Fruit fly (Drosophila melanogaster): Measurements from ENCODE around the gene CG12541.

Gene CG12541

DNA sequence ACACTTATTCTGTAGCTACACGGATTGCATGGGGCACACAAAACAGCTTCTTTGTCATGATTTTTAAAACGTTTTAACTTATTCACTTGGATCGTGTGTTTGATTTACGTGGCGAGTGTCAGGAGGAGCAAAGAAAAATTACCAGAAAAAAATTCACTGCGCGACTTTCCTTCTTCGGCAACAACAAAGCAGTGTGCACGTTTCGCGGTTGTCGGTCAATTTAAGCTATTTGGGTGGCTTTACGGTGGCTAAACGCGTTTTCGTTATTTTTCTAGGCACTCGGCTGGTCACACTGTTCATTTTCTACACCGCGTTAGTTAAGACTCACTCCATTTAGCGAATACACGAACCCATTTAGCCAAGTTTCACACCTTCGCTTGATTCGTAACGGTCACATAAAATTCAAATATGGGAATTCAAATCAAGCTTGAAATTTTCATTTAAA is 32.0 kb upstream of the CG12541 start, which contains the start of gene Sxl (continued):
- peak; percentile 79 for TF ChIP-seq MESR4 (GFP tag; optimal IDR thresholded peaks at IDR 0.05)
- peak; percentile 61 for TF ChIP-seq Sry-δ (GFP tag; optimal IDR thresholded peaks at IDR 0.05)
- TF ChIP-seq CG12659 (GFP tag; optimal IDR thresholded peaks at IDR 0.05): peak; percentile 77
- TF ChIP-seq CG9215 (GFP tag; IDR thresholded peaks at IDR 0.05): no peak
- no peak for TF ChIP-seq CG10321 (GFP tag; IDR thresholded peaks at IDR 0.05)
- no peak for TF ChIP-seq CG2889 (GFP tag; IDR thresholded peaks at IDR 0.05)
- TF ChIP-seq Hr3 (GFP tag; optimal IDR thresholded peaks at IDR 0.05): no peak
- no peak for TF ChIP-seq wor (GFP tag; IDR thresholded peaks at IDR 0.05)
- TF ChIP-seq Sox100B (GFP tag; optimal IDR thresholded peaks at IDR 0.05): no peak
- TF ChIP-seq vnd (GFP tag; IDR thresholded peaks at IDR 0.05; ENCODE audit: partially characterized antibody): no peak
- no peak for TF ChIP-seq org-1 (GFP tag; optimal IDR thresholded peaks at IDR 0.05)
- TF ChIP-seq PHDP (tag; optimal IDR thresholded peaks at IDR 0.05): peak; percentile 11
- peak; percentile 74 for TF ChIP-seq Dp (GFP tag; optimal IDR thresholded peaks at IDR 0.05)
- no peak for TF ChIP-seq br (optimal IDR thresholded peaks at IDR 0.05)
- TF ChIP-seq CG14710 (tag; optimal IDR thresholded peaks at IDR 0.05): peak; percentile 81
- TF ChIP-seq slou (GFP tag; optimal IDR thresholded peaks at IDR 0.05): no peak
- no peak for TF ChIP-seq CG12071 (GFP tag; optimal IDR thresholded peaks at IDR 0.05)
- TF ChIP-seq CG12155 (GFP tag; optimal IDR thresholded peaks at IDR 0.05): peak; percentile 3
- peak; percentile 39 for TF ChIP-seq Nf-YC (tag; optimal IDR thresholded peaks at IDR 0.05)
- peak; percentile 54 for TF ChIP-seq CG3281 (GFP tag; optimal IDR thresholded peaks at IDR 0.05)
- TF ChIP-seq sna (GFP tag; IDR thresholded peaks at IDR 0.05; ENCODE audit: partially characterized antibody): no peak
- peak; percentile 69 for TF ChIP-seq CG17829 (tag; optimal IDR thresholded peaks at IDR 0.05)
- peak; percentile 8 for TF ChIP-seq Mad (GFP tag; optimal IDR thresholded peaks at IDR 0.05)
- no peak for TF ChIP-seq gem (tag; optimal IDR thresholded peaks at IDR 0.05)
- TF ChIP-seq CG15269 (tag; optimal IDR thresholded peaks at IDR 0.05): no peak
- peak; percentile 97 for TF ChIP-seq Lhr (GFP tag; optimal IDR thresholded peaks at IDR 0.05)
- peak; percentile 60; the same call in 2 of the 3 replicates for TF ChIP-seq Opbp (GFP tag; IDR thresholded peaks at IDR 0.05; ENCODE audit: partially characterized antibody)
- peak; percentile 51 for TF ChIP-seq CrebB (tag; optimal IDR thresholded peaks at IDR 0.05)
- peak; percentile 67; the same call in 1 of the 2 replicates for TF ChIP-seq NFAT (GFP tag; IDR thresholded peaks at IDR 0.05)
- TF ChIP-seq CG32532 (GFP tag; IDR thresholded peaks at IDR 0.05): peak; percentile 44; the same call in 1 of the 2 replicates
- peak; percentile 40 for TF ChIP-seq CG8290 (GFP tag; optimal IDR thresholded peaks at IDR 0.05)
- TF ChIP-seq CG8290 (tag; optimal IDR thresholded peaks at IDR 0.05): peak in 1 of 2 experiments; percentile 83
- peak; percentile 72 for TF ChIP-seq Ets65A (GFP tag)
- peak in 1 of 2 experiments; percentile 57 for TF ChIP-seq insv (GFP tag; optimal IDR thresholded peaks at IDR 0.05)
- 0 out of 4 replicates have a peak, but pooled peaks have one; percentile 62 for TF ChIP-seq chinmo (GFP tag; IDR thresholded peaks at IDR 0.05; ENCODE audit: partially characterized antibody)
- peak; percentile 20; the same call in 1 of the 2 replicates for TF ChIP-seq onecut (GFP tag; IDR thresholded peaks at IDR 0.05)
- peak; percentile 54; the same call in 1 of the 3 replicates for TF ChIP-seq knrl (GFP tag; IDR thresholded peaks at IDR 0.05; ENCODE audit: partially characterized antibody)
- no peak for TF ChIP-seq dan (GFP tag; IDR thresholded peaks at IDR 0.05)
- no peak for TF ChIP-seq D19A (tag; optimal IDR thresholded peaks at IDR 0.05)
- TF ChIP-seq Rfx (GFP tag; IDR thresholded peaks at IDR 0.05): peak; percentile 28; the same call in 1 of the 2 replicates
- TF ChIP-seq salm (tag; optimal IDR thresholded peaks at IDR 0.05): peak; percentile 7
- peak; percentile 76 for TF ChIP-seq cg (GFP tag; optimal IDR thresholded peaks at IDR 0.05)
- TF ChIP-seq crol (GFP tag; IDR thresholded peaks at IDR 0.05): no peak
- TF ChIP-seq Hmr (GFP tag; optimal IDR thresholded peaks at IDR 0.05): peak; percentile 82
- TF ChIP-seq chm (GFP tag; IDR thresholded peaks at IDR 0.05): peak; percentile 72; the same call in 1 of the 2 replicates
- TF ChIP-seq Myb (GFP tag; optimal IDR thresholded peaks at IDR 0.05): peak; percentile 100
- TF ChIP-seq bcd (GFP tag; optimal IDR thresholded peaks at IDR 0.05): peak; percentile 5
- TF ChIP-seq stwl (tag; optimal IDR thresholded peaks at IDR 0.05): peak; percentile 73
- TF ChIP-seq CoRest (tag; optimal IDR thresholded peaks at IDR 0.05): peak; percentile 57
- peak; percentile 50 for TF ChIP-seq CG15601 (tag; optimal IDR thresholded peaks at IDR 0.05)
- TF ChIP-seq danr (GFP tag; IDR thresholded peaks at IDR 0.05): no peak

Measured in whole organism, embryonic.